Worm (Caenorhabditis elegans) whole organism, young adult: Measurements from ENCODE around the gene txt-17.

ENCODE experiments used
- B0336.3 ChIP-seq: fragments of 200-800 bp; sonication (Bioruptor generic); IDR thresholded peaks from 2 replicates; pipeline ENCODE4 v1.3.6; 2022; ENCODE audit warnings: missing genetic modification characterization, missing compliant biosample characterization
- F23B12.7 ChIP-seq: sonication (generic microtip); optimal IDR thresholded peaks from 2 replicates; lab custom pipeline; 2017; ENCODE audit warnings: missing genetic modification characterization, mild to moderate bottlenecking, missing compliant biosample characterization, antibody characterized with exemption, moderate library complexity; ENCODE audit not compliant: insufficient read depth
- F37B4.10 ChIP-seq: fragments of 200-800 bp; sonication (Bioruptor generic); IDR thresholded peaks from 2 replicates; pipeline ENCODE4 v1.3.6; 2022; ENCODE audit warnings: missing genetic modification characterization, missing compliant biosample characterization
- F52B5.7 ChIP-seq: sonication (generic microtip); optimal IDR thresholded peaks from 2 replicates; lab custom pipeline; 2016; ENCODE audit warnings: mild to moderate bottlenecking, missing genetic modification characterization, missing compliant biosample characterization
- K11D2.4 ChIP-seq: fragments of 200-800 bp; sonication (Bioruptor generic); IDR thresholded peaks from 2 replicates; pipeline ENCODE4 v1.3.6; 2022; ENCODE audit warnings: missing genetic modification reagents, missing genetic modification characterization, missing compliant biosample characterization
- K12H6.12 ChIP-seq: fragments of 200-800 bp; sonication (Bioruptor generic); optimal IDR thresholded peaks from 2 replicates; lab custom pipeline; 2018; ENCODE audit warnings: mild to moderate bottlenecking, missing genetic modification characterization, missing compliant biosample characterization
- T07F8.4 ChIP-seq: sonication (generic microtip); optimal IDR thresholded peaks from 2 replicates; lab custom pipeline; 2016; ENCODE audit warnings: mild to moderate bottlenecking, missing genetic modification characterization, moderate library complexity, missing compliant biosample characterization
- Y53F4B.3 ChIP-seq: fragments of 200-800 bp; sonication (Bioruptor generic); IDR thresholded peaks from 2 replicates; pipeline ENCODE4 v1.3.6; 2022; ENCODE audit warnings: missing genetic modification reagents, missing genetic modification characterization, missing compliant biosample characterization
- Y56A3A.18 ChIP-seq: fragments of 200-800 bp; sonication (Bioruptor generic); IDR thresholded peaks from 2 replicates; pipeline ENCODE4 v1.3.6; 2022; ENCODE audit warnings: missing genetic modification reagents, missing genetic modification characterization, missing compliant biosample characterization
- ZK185.1 ChIP-seq: sonication (generic microtip); optimal IDR thresholded peaks from 2 replicates; lab custom pipeline; 2016; ENCODE audit warnings: mild to moderate bottlenecking, missing genetic modification characterization, missing compliant biosample characterization; ENCODE audit not compliant: poor library complexity, severe bottlenecking
- akir-1 ChIP-seq: fragments of 200-800 bp; sonication (Bioruptor generic); optimal IDR thresholded peaks from 2 replicates; lab custom pipeline; 2018; ENCODE audit warnings: mild to moderate bottlenecking, missing genetic modification characterization, moderate library complexity, missing compliant biosample characterization
- aptf-2 ChIP-seq: fragments of 200-800 bp; sonication (Bioruptor generic); conservative IDR thresholded peaks from 2 replicates; pipeline ENCODE4 v1.3.6; 2022; ENCODE audit warnings: missing genetic modification reagents, missing genetic modification characterization, missing compliant biosample characterization
- aptf-3 ChIP-seq: fragments of 200-800 bp; sonication (Bioruptor generic); IDR thresholded peaks from 2 replicates; pipeline ENCODE4 v1.3.6; 2022; ENCODE audit warnings: missing genetic modification characterization, missing compliant biosample characterization
- ccch-3 ChIP-seq: fragments of 200-800 bp; sonication (Bioruptor generic); optimal IDR thresholded peaks from 2 replicates; lab custom pipeline; 2018; ENCODE audit warnings: mild to moderate bottlenecking, missing genetic modification characterization, missing compliant biosample characterization
- ceh-100 ChIP-seq: fragments of 200-800 bp; sonication (Bioruptor generic); IDR thresholded peaks from 2 replicates; pipeline ENCODE4 v1.3.6; 2022; ENCODE audit warnings: missing genetic modification reagents, missing genetic modification characterization, missing compliant biosample characterization
- chd-7 ChIP-seq: sonication (generic microtip); optimal IDR thresholded peaks from 2 replicates; lab custom pipeline; 2016; ENCODE audit warnings: mild to moderate bottlenecking, missing genetic modification characterization, moderate library complexity, missing compliant biosample characterization
- egrh-3 ChIP-seq: fragments of 200-800 bp; sonication (Bioruptor generic); IDR thresholded peaks from 2 replicates; pipeline ENCODE4 v1.3.6; 2022; ENCODE audit warnings: missing genetic modification reagents, missing genetic modification characterization, missing compliant biosample characterization
- ekl-4 ChIP-seq: fragments of 200-800 bp; sonication (Bioruptor generic); IDR thresholded peaks from 2 replicates; pipeline ENCODE4 v1.3.6; 2022; ENCODE audit warnings: missing genetic modification reagents, missing genetic modification characterization, missing compliant biosample characterization
- hlh-12 ChIP-seq: sonication (generic microtip); optimal IDR thresholded peaks from 2 replicates; lab custom pipeline; 2016; ENCODE audit warnings: missing genetic modification characterization, missing compliant biosample characterization
- hlh-26 ChIP-seq: fragments of 200-800 bp; sonication (Bioruptor generic); conservative IDR thresholded peaks from 2 replicates; pipeline ENCODE4 v1.3.6; 2022; ENCODE audit warnings: missing genetic modification reagents, missing genetic modification characterization, missing compliant biosample characterization
- hrde-1 ChIP-seq: sonication (generic microtip); optimal IDR thresholded peaks from 2 replicates; lab custom pipeline; 2016; ENCODE audit warnings: missing genetic modification characterization, mild to moderate bottlenecking, missing compliant biosample characterization, moderate library complexity, missing genotype, missing genetic modification reagents, borderline replicate concordance
- hsf-1 ChIP-seq: fragments of 200-800 bp; sonication (Bioruptor generic); IDR thresholded peaks from 2 replicates; pipeline ENCODE4 v1.3.6; 2022; ENCODE audit warnings: missing genetic modification reagents, missing genetic modification characterization, missing compliant biosample characterization
- let-526 ChIP-seq: fragments of 200-800 bp; sonication (Bioruptor generic); IDR thresholded peaks from 2 replicates; pipeline ENCODE4 v1.3.6; 2022; ENCODE audit warnings: missing genetic modification reagents, missing genetic modification characterization, missing compliant biosample characterization
- lin-35 ChIP-seq, 3 experiments: fragments of 150-350 bp in 2 of 3; sonication (generic microtip) in 1 of 3; optimal IDR thresholded peaks; 2 replicates each; lab custom pipeline; 2014 to 2018; ENCODE audit warnings: missing biosample characterization in 3 of 3, missing genetic modification characterization in 3 of 3, missing genetic modification reagents in 3 of 3
- lin-54 ChIP-seq: fragments of 200-800 bp; sonication (Bioruptor generic); optimal IDR thresholded peaks from 2 replicates; lab custom pipeline; 2018; ENCODE audit warnings: mild to moderate bottlenecking, missing genetic modification characterization, missing compliant biosample characterization
- lsy-27 ChIP-seq: sonication (generic microtip); optimal IDR thresholded peaks from 2 replicates; lab custom pipeline; 2017; ENCODE audit warnings: missing genetic modification characterization, mild to moderate bottlenecking, missing compliant biosample characterization, antibody characterized with exemption, missing genotype, borderline replicate concordance; ENCODE audit not compliant: insufficient read depth
- madf-6 ChIP-seq: fragments of 200-800 bp; sonication (Bioruptor generic); IDR thresholded peaks from 2 replicates; pipeline ENCODE4 v1.3.6; 2022; ENCODE audit warnings: missing genetic modification reagents, missing genetic modification characterization, missing compliant biosample characterization
- mcd-1 ChIP-seq: fragments of 200-800 bp; sonication (Bioruptor generic); IDR thresholded peaks from 2 replicates; pipeline ENCODE4 v1.3.6; 2022; ENCODE audit warnings: missing genetic modification reagents, missing genetic modification characterization, missing compliant biosample characterization
- mes-4 ChIP-seq: sonication (generic microtip); optimal IDR thresholded peaks from 2 replicates; lab custom pipeline; 2016; ENCODE audit warnings: missing genotype, missing genetic modification characterization, missing compliant biosample characterization
- nfya-2 ChIP-seq: fragments of 200-800 bp; sonication (Bioruptor generic); IDR thresholded peaks from 2 replicates; pipeline ENCODE4 v1.3.6; 2022; ENCODE audit warnings: missing genetic modification reagents, missing genetic modification characterization, missing compliant biosample characterization
- nhr-27 ChIP-seq: fragments of 200-800 bp; sonication (Bioruptor generic); optimal IDR thresholded peaks from 2 replicates; lab custom pipeline; 2018; ENCODE audit warnings: mild to moderate bottlenecking, missing genetic modification characterization, moderate library complexity, missing compliant biosample characterization
- nhr-80 ChIP-seq: sonication (generic microtip); optimal IDR thresholded peaks from 2 replicates; lab custom pipeline; 2016; ENCODE audit warnings: missing genetic modification characterization, missing compliant biosample characterization
- nhr-90 ChIP-seq: sonication (generic microtip); optimal IDR thresholded peaks from 2 replicates; lab custom pipeline; 2016; ENCODE audit warnings: missing genotype, mild to moderate bottlenecking, missing genetic modification characterization, missing compliant biosample characterization
- snpc-3.4 ChIP-seq: sonication (generic microtip); optimal IDR thresholded peaks from 2 replicates; lab custom pipeline; 2017; ENCODE audit warnings: missing genetic modification characterization, mild to moderate bottlenecking, missing compliant biosample characterization, antibody characterized with exemption, moderate library complexity, missing genotype, missing genetic modification reagents
- snpc-4 ChIP-seq, 5 experiments: fragments of 150-350 bp in 1 of 5; sonication (generic microtip) in 4 of 5; optimal IDR thresholded peaks; 2 replicates each; lab custom pipeline; 2014 to 2018; ENCODE audit warnings: missing genetic modification characterization in 5 of 5, missing biosample characterization in 3 of 5, antibody characterized with exemption in 2 of 5, mild to moderate bottlenecking in 2 of 5, missing compliant biosample characterization in 2 of 5, missing genotype in 2 of 5, moderate library complexity in 2 of 5, missing genetic modification reagents in 1 of 5

Gene txt-17

ce11 chrV:7060396-7060795 is 7.4 kb upstream of the txt-17 start, which contains the start of the genes Y57E12AL.6 and Y57E12AL.1 (continued):
- TF ChIP-seq lsy-27 (tag; lab: Kevin White, UChicago) (no peak), F37B4.10 (GFP tag; lab: Robert Waterston, UW) (no peak), K12H6.12 (tag; lab: Kevin White, UChicago) (peak; percentile 52), T07F8.4 (tag; lab: Kevin White, UChicago) (no peak), mcd-1 (GFP tag; lab: Robert Waterston, UW) (peak; percentile 80), hlh-26 (GFP tag; lab: Robert Waterston, UW) (no peak), K11D2.4 (GFP tag; lab: Robert Waterston, UW) (peak; percentile 78), ccch-3 (no peak), let-526 (GFP tag; lab: Robert Waterston, UW) (no peak), F23B12.7 (tag; lab: Kevin White, UChicago) (peak; percentile 58), madf-6 (GFP tag; lab: Robert Waterston, UW) (peak; percentile 69), aptf-3 (no peak), akir-1 (GFP tag; lab: Kevin White, UChicago) (no peak), nhr-80 (tag; lab: Kevin White, UChicago) (peak; percentile 63), nhr-27 (no peak), snpc-3.4 (tag; lab: Kevin White, UChicago) (peak; percentile 89)

ce11 chrV:7059350-7059749 is 6.3 kb upstream of the txt-17 start, which contains the start of gene mdt-6:
Gene mdt-6 (minus strand): TSS chrV:7059624.
- no peak for TF ChIP-seq nhr-90 (tag; lab: Kevin White, UChicago)
- peak; percentile 51; the same call in 1 of the 2 replicates for TF ChIP-seq madf-6 (GFP tag; lab: Robert Waterston, UW)
- no peak for TF ChIP-seq snpc-4 (GFP tag; optimal IDR thresholded peaks at IDR 0.05; lab: Kevin White, UChicago)
- TF ChIP-seq snpc-4 (tag; optimal IDR thresholded peaks at IDR 0.05; lab: Kevin White, UChicago): no peak
- TF ChIP-seq egrh-3 (GFP tag; lab: Robert Waterston, UW): no peak
- TF ChIP-seq aptf-2 (GFP tag; lab: Robert Waterston, UW): no peak
- TF ChIP-seq Y53F4B.3 (GFP tag; lab: Robert Waterston, UW): no peak
- no peak for TF ChIP-seq hlh-26 (GFP tag; lab: Robert Waterston, UW)
- TF ChIP-seq ekl-4 (GFP tag; lab: Robert Waterston, UW): peak; percentile 13; the same call in 1 of the 2 replicates
- TF ChIP-seq mes-4: no peak
- TF ChIP-seq B0336.3: peak; percentile 53
- no peak for TF ChIP-seq lin-35 (GFP tag; optimal IDR thresholded peaks at IDR 0.05; lab: Kevin White, UChicago)
- no peak for TF ChIP-seq hlh-12
- no peak for TF ChIP-seq Y56A3A.18 (GFP tag; lab: Robert Waterston, UW)
- 0 out of 2 replicates have a peak, but pooled peaks have one; percentile 31 for TF ChIP-seq hsf-1 (GFP tag; lab: Robert Waterston, UW)
- no peak for TF ChIP-seq hrde-1 (tag; lab: Kevin White, UChicago)
- TF ChIP-seq chd-7 (tag; lab: Kevin White, UChicago): no peak
- TF ChIP-seq lin-54 (GFP tag; lab: Kevin White, UChicago): peak; percentile 18
- no peak for TF ChIP-seq nfya-2 (GFP tag; lab: Robert Waterston, UW)
- no peak for TF ChIP-seq ceh-100 (GFP tag; lab: Robert Waterston, UW)
- TF ChIP-seq F52B5.7 (tag; lab: Kevin White, UChicago): no peak
- no peak for TF ChIP-seq ZK185.1 (tag; lab: Kevin White, UChicago)
